Fruit fly (Drosophila melanogaster) whole organism, prepupa: ENCODE measurements around the gene puc.

Source experiments
- Blimp-1 ChIP-seq: fragments of 200-800 bp; sonication (Bioruptor generic); optimal IDR thresholded peaks from 3 replicates; lab custom pipeline; 2017; ENCODE audit warnings: missing biosample characterization, missing genetic modification characterization, mild to moderate bottlenecking, moderate library complexity, missing genetic modification reagents
- CG10631 ChIP-seq: fragments of 200-800 bp; sonication (Bioruptor generic); optimal IDR thresholded peaks from 2 replicates; lab custom pipeline; 2016; ENCODE audit warnings: missing biosample characterization, missing genetic modification characterization
- CG10669 ChIP-seq: fragments of 200-800 bp; sonication (Bioruptor generic); optimal IDR thresholded peaks from 3 replicates; lab custom pipeline; 2018; ENCODE audit warnings: missing biosample characterization, mild to moderate bottlenecking, missing genetic modification characterization, moderate library complexity
- CG11294 ChIP-seq: fragments of 200-800 bp; sonication (Bioruptor generic); IDR thresholded peaks from 2 replicates; pipeline ENCODE4 v1.3.6; 2022; ENCODE audit warnings: missing biosample characterization, missing genetic modification characterization
- CG11762 ChIP-seq: fragments of 200-800 bp; sonication (Bioruptor generic); optimal IDR thresholded peaks from 3 replicates; lab custom pipeline; 2016; ENCODE audit warnings: missing biosample characterization, missing genetic modification characterization; ENCODE audit not compliant: insufficient read depth
- CG11902 ChIP-seq: fragments of 200-800 bp; sonication (Bioruptor generic); optimal IDR thresholded peaks from 3 replicates; lab custom pipeline; 2016; ENCODE audit warnings: missing biosample characterization, missing genetic modification characterization
- CG15336 ChIP-seq: fragments of 200-800 bp; sonication (Bioruptor generic); IDR thresholded peaks from 2 replicates; pipeline ENCODE4 v1.3.6; 2022; ENCODE audit warnings: missing biosample characterization, missing genetic modification characterization
- CG1621 ChIP-seq: fragments of 200-800 bp; sonication (Bioruptor generic); optimal IDR thresholded peaks from 3 replicates; lab custom pipeline; 2018; ENCODE audit warnings: missing biosample characterization, mild to moderate bottlenecking, missing genetic modification characterization
- CG16779 ChIP-seq: fragments of 200-800 bp; sonication (Bioruptor generic); optimal IDR thresholded peaks from 3 replicates; lab custom pipeline; 2017; ENCODE audit warnings: missing biosample characterization, mild to moderate bottlenecking, missing genetic modification characterization
- CG3032 ChIP-seq: fragments of 200-800 bp; optimal IDR thresholded peaks from 2 replicates; lab custom pipeline; 2019; ENCODE audit warnings: missing biosample characterization, mild to moderate bottlenecking, missing genetic modification characterization, moderate library complexity
- CG32006 ChIP-seq: fragments of 200-800 bp; sonication (Bioruptor generic); optimal IDR thresholded peaks from 3 replicates; lab custom pipeline; 2017; ENCODE audit warnings: missing biosample characterization, mild to moderate bottlenecking, missing genetic modification characterization
- CG34406 ChIP-seq: fragments of 200-800 bp; sonication (Bioruptor generic); optimal IDR thresholded peaks from 3 replicates; lab custom pipeline; 2016; ENCODE audit warnings: missing biosample characterization, missing genetic modification characterization
- CG6276 ChIP-seq: fragments of 200-800 bp; sonication (Bioruptor generic); optimal IDR thresholded peaks from 2 replicates; lab custom pipeline; 2017; ENCODE audit warnings: missing biosample characterization, mild to moderate bottlenecking, missing genetic modification characterization
- CG6854 ChIP-seq: fragments of 200-800 bp; sonication (Bioruptor generic); optimal IDR thresholded peaks from 2 replicates; lab custom pipeline; 2017; ENCODE audit warnings: missing biosample characterization, mild to moderate bottlenecking, missing genetic modification characterization
- CG8119 ChIP-seq: fragments of 200-800 bp; sonication (Bioruptor generic); IDR thresholded peaks from 3 replicates; pipeline ENCODE4 v1.3.6; 2022; ENCODE audit warnings: missing biosample characterization, missing genetic modification characterization
- CG8319 ChIP-seq: fragments of 200-800 bp; sonication (Bioruptor generic); optimal IDR thresholded peaks from 3 replicates; lab custom pipeline; 2016; ENCODE audit warnings: missing biosample characterization, missing genetic modification characterization
- CG8632 ChIP-seq: fragments of 200-800 bp; sonication (Bioruptor generic); optimal IDR thresholded peaks from 3 replicates; lab custom pipeline; 2016; ENCODE audit warnings: missing biosample characterization, missing genetic modification characterization
- CG9139 ChIP-seq: fragments of 200-800 bp; sonication (Bioruptor generic); optimal IDR thresholded peaks from 3 replicates; lab custom pipeline; 2017; ENCODE audit warnings: missing biosample characterization, mild to moderate bottlenecking, missing genetic modification characterization
- Eip75B ChIP-seq: fragments of 200-800 bp; sonication (Bioruptor generic); optimal IDR thresholded peaks from 3 replicates; lab custom pipeline; 2016; ENCODE audit warnings: missing biosample characterization, missing genetic modification characterization
- Eip78C ChIP-seq: fragments of 200-800 bp; sonication (Bioruptor generic); peaks from one replicate; lab custom pipeline; 2016; ENCODE audit warnings: missing biosample characterization, missing genetic modification characterization
- Eip93F ChIP-seq: fragments of 200-800 bp; sonication (Bioruptor generic); optimal IDR thresholded peaks from 2 replicates; lab custom pipeline; 2016; ENCODE audit warnings: missing biosample characterization, mild to moderate bottlenecking, missing genetic modification characterization
- Ets21C ChIP-seq: fragments of 200-800 bp; sonication (Bioruptor generic); optimal IDR thresholded peaks from 3 replicates; lab custom pipeline; 2016; ENCODE audit warnings: missing biosample characterization, missing genetic modification characterization
- Ets96B ChIP-seq: fragments of 200-800 bp; optimal IDR thresholded peaks from 2 replicates; lab custom pipeline; 2019; ENCODE audit warnings: missing biosample characterization, mild to moderate bottlenecking, missing genetic modification characterization, moderate library complexity
- Gug ChIP-seq: fragments of 200-800 bp; sonication (Bioruptor generic); IDR thresholded peaks from 2 replicates; pipeline ENCODE4 v1.3.6; 2022; ENCODE audit warnings: missing biosample characterization, missing genetic modification characterization
- Hr38 ChIP-seq: sonication (Bioruptor generic); optimal IDR thresholded peaks from 2 replicates; lab custom pipeline; 2016; ENCODE audit warnings: missing biosample characterization, missing genetic modification characterization
- Hr39 ChIP-seq: fragments of 200-800 bp; sonication (Bioruptor generic); optimal IDR thresholded peaks from 2 replicates; lab custom pipeline; 2016; ENCODE audit warnings: missing biosample characterization, missing genetic modification characterization
- Lpt ChIP-seq: fragments of 200-800 bp; sonication (Bioruptor generic); optimal IDR thresholded peaks from 3 replicates; lab custom pipeline; 2016; ENCODE audit warnings: missing biosample characterization, missing genetic modification characterization
- Met ChIP-seq: fragments of 200-800 bp; sonication (Bioruptor generic); optimal IDR thresholded peaks from 3 replicates; lab custom pipeline; 2016; ENCODE audit warnings: missing biosample characterization, missing genetic modification characterization
- OdsH ChIP-seq: fragments of 200-800 bp; sonication (Bioruptor generic); optimal IDR thresholded peaks from 3 replicates; lab custom pipeline; 2016; ENCODE audit warnings: missing biosample characterization, missing genetic modification characterization
- Smox ChIP-seq: fragments of 200-800 bp; sonication (Bioruptor generic); optimal IDR thresholded peaks from 3 replicates; lab custom pipeline; 2016; ENCODE audit warnings: missing biosample characterization, missing genetic modification characterization
- Sox102F ChIP-seq: fragments of 200-800 bp; sonication (Bioruptor generic); optimal IDR thresholded peaks from 2 replicates; lab custom pipeline; 2016; ENCODE audit warnings: missing biosample characterization, mild to moderate bottlenecking, missing genetic modification characterization
- Sox14 ChIP-seq: fragments of 200-800 bp; sonication (Bioruptor generic); optimal IDR thresholded peaks from 3 replicates; lab custom pipeline; 2016; ENCODE audit warnings: missing biosample characterization, missing genetic modification characterization
- Sox15 ChIP-seq: fragments of 200-800 bp; sonication (Bioruptor generic); optimal IDR thresholded peaks from 3 replicates; lab custom pipeline; 2016; ENCODE audit warnings: missing biosample characterization, missing genetic modification characterization
- achi ChIP-seq: fragments of 200-800 bp; sonication (Bioruptor generic); optimal IDR thresholded peaks from 3 replicates; lab custom pipeline; 2016; ENCODE audit warnings: missing biosample characterization, missing genetic modification characterization
- cyc ChIP-seq: fragments of 200-800 bp; sonication (Bioruptor generic); optimal IDR thresholded peaks from 3 replicates; lab custom pipeline; 2016; ENCODE audit warnings: missing biosample characterization, missing genetic modification characterization
- dac ChIP-seq: fragments of 200-800 bp; sonication (Bioruptor generic); optimal IDR thresholded peaks from 2 replicates; lab custom pipeline; 2017; ENCODE audit warnings: missing biosample characterization, mild to moderate bottlenecking, missing genetic modification characterization
- dsx ChIP-seq: fragments of 200-800 bp; optimal IDR thresholded peaks from 3 replicates; lab custom pipeline; 2019; ENCODE audit warnings: missing biosample characterization, mild to moderate bottlenecking, missing genetic modification characterization, moderate library complexity; ENCODE audit not compliant: poor library complexity, severe bottlenecking
- esn ChIP-seq: fragments of 200-800 bp; sonication (Bioruptor generic); optimal IDR thresholded peaks from 2 replicates; lab custom pipeline; 2016; ENCODE audit warnings: missing biosample characterization, mild to moderate bottlenecking, missing genetic modification characterization, moderate library complexity
- fd59A ChIP-seq: fragments of 200-800 bp; sonication (Bioruptor generic); optimal IDR thresholded peaks from 2 replicates; lab custom pipeline; 2017; ENCODE audit warnings: missing biosample characterization, mild to moderate bottlenecking, missing genetic modification characterization, missing genetic modification reagents
- lz ChIP-seq: fragments of 200-800 bp; sonication (Bioruptor generic); optimal IDR thresholded peaks from 3 replicates; lab custom pipeline; 2016; ENCODE audit warnings: missing biosample characterization, missing genetic modification characterization
- pdm3 ChIP-seq: fragments of 200-800 bp; sonication (Bioruptor generic); optimal IDR thresholded peaks from 3 replicates; lab custom pipeline; 2016; ENCODE audit warnings: missing biosample characterization, missing genetic modification characterization
- salr ChIP-seq, 2 experiments: fragments of 200-800 bp; sonication (Bioruptor generic); optimal IDR thresholded peaks; 3 replicates each; lab custom pipeline; 2016 to 2018; ENCODE audit warnings: missing biosample characterization in 2 of 2, missing genetic modification characterization in 2 of 2, mild to moderate bottlenecking in 1 of 2
- spab ChIP-seq: fragments of 200-800 bp; sonication (Bioruptor generic); optimal IDR thresholded peaks from 2 replicates; lab custom pipeline; 2017; ENCODE audit warnings: missing biosample characterization, mild to moderate bottlenecking, missing genetic modification characterization, missing genetic modification reagents
- ss ChIP-seq, 2 experiments: fragments of 200-800 bp; sonication (Bioruptor generic); optimal IDR thresholded peaks; 2 replicates in 1 of 2; 3 replicates in 1 of 2; lab custom pipeline; 2017 to 2018; ENCODE audit warnings: mild to moderate bottlenecking in 2 of 2, missing biosample characterization in 2 of 2, missing genetic modification characterization in 2 of 2, moderate library complexity in 1 of 2
- svp ChIP-seq: fragments of 200-800 bp; sonication (Bioruptor generic); peaks from one replicate; lab custom pipeline; 2016; ENCODE audit warnings: missing biosample characterization, missing genetic modification characterization
- topi ChIP-seq: fragments of 200-800 bp; sonication (Bioruptor generic); optimal IDR thresholded peaks from 3 replicates; lab custom pipeline; 2016; ENCODE audit warnings: missing biosample characterization, missing genetic modification characterization

puc gene

DNA sequence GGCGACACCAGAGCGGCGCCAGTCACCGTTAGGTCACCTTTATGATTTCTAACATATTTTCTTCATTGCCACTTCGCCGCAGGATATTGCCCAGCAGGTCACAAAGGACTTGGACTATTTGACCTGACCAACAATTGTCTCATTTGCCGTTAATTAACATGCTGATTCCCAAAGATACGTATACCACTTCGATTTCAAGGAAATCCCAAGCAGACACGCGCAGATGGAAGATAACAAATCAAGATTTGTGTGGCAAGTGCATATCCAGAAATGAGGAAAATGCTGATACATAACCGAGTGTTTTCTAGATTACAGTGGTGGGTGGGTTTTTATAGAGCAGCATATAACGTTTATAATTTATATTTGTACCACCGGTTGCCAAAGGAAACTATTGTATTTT is 46.0 kb downstream of the puc start:
- TF ChIP-seq Eip75B (GFP tag; lab: Kevin White, UChicago): no peak
- peak; percentile 12 for TF ChIP-seq Eip78C
- TF ChIP-seq dac: no peak

dm6 chr3R:8152578-8153191 is 47.6 kb downstream of the puc start:
- TF ChIP-seq Ets96B (no peak), esn (GFP tag; lab: Kevin White, UChicago) (no peak), CG8632 (GFP tag; lab: Kevin White, UChicago) (no peak), CG11294 (no peak)

- TF ChIP-seq achi (GFP tag; lab: Kevin White, UChicago): peak; percentile 71
- peak; percentile 20 to 45 for TF ChIP-seq salr (GFP tag; optimal IDR thresholded peaks at IDR 0.05; lab: Kevin White, UChicago)
- peak; percentile 75 for TF ChIP-seq CG10631 (GFP tag; lab: Kevin White, UChicago)
- TF ChIP-seq dac: no peak
- TF ChIP-seq CG8319: peak; percentile 8
- peak; percentile 52 for TF ChIP-seq Sox102F (GFP tag; lab: Kevin White, UChicago)
- TF ChIP-seq CG9139 (GFP tag; lab: Kevin White, UChicago): peak; percentile 39
- TF ChIP-seq Lpt (GFP tag; lab: Kevin White, UChicago): peak; percentile 16
- peak; percentile 54 to 67 for TF ChIP-seq ss (GFP tag; optimal IDR thresholded peaks at IDR 0.05; lab: Kevin White, UChicago)
- no peak for TF ChIP-seq Sox15
- peak; percentile 44 for TF ChIP-seq CG6276 (GFP tag; lab: Kevin White, UChicago)
- TF ChIP-seq OdsH (GFP tag; lab: Kevin White, UChicago): peak; percentile 56
- peak; percentile 43 for TF ChIP-seq cyc (GFP tag; lab: Kevin White, UChicago)
- peak; percentile 49 for TF ChIP-seq CG34406 (GFP tag; lab: Kevin White, UChicago)
- peak; percentile 64 for TF ChIP-seq CG8119
- peak; percentile 1 for TF ChIP-seq CG11902 (GFP tag; lab: Kevin White, UChicago)
- TF ChIP-seq Hr38 (GFP tag; lab: Kevin White, UChicago): no peak
- peak; percentile 61 for TF ChIP-seq spab (GFP tag; lab: Kevin White, UChicago)
- peak; percentile 14 for TF ChIP-seq CG16779
- TF ChIP-seq Hr39 (GFP tag; lab: Kevin White, UChicago): peak; percentile 36
- TF ChIP-seq CG32006 (GFP tag; lab: Kevin White, UChicago): peak; percentile 69
- peak; percentile 46 for TF ChIP-seq Blimp-1
- no peak for TF ChIP-seq CG11762 (GFP tag; lab: Kevin White, UChicago)
- peak; percentile 78 for TF ChIP-seq esn (GFP tag; lab: Kevin White, UChicago)
- TF ChIP-seq pdm3: peak; percentile 20
- TF ChIP-seq CG11294: peak; percentile 50; the same call in 1 of the 2 replicates
- TF ChIP-seq Smox: peak; percentile 64
- TF ChIP-seq Sox14: peak; percentile 39
- peak; percentile 62 for TF ChIP-seq Eip93F (GFP tag; lab: Kevin White, UChicago)
- TF ChIP-seq CG1621 (tag; lab: Kevin White, UChicago): peak; percentile 0
- TF ChIP-seq CG10669 (GFP tag; lab: Kevin White, UChicago): peak; percentile 73
- peak; percentile 69 for TF ChIP-seq CG15336 (GFP tag; lab: Robert Waterston, UW)
- TF ChIP-seq topi (GFP tag; lab: Kevin White, UChicago): peak; percentile 53
- TF ChIP-seq Ets21C: no peak
- TF ChIP-seq dsx (GFP tag; lab: Kevin White, UChicago): peak; percentile 88
- peak; percentile 26; the same call in 1 of the 2 replicates for TF ChIP-seq Gug (GFP tag; lab: Robert Waterston, UW)
- peak; percentile 41 for TF ChIP-seq lz (GFP tag; lab: Kevin White, UChicago)
- TF ChIP-seq svp (GFP tag; lab: Kevin White, UChicago): peak; percentile 77
- peak; percentile 38 for TF ChIP-seq fd59A
- peak; percentile 61 for TF ChIP-seq Met (GFP tag; lab: Kevin White, UChicago)
- TF ChIP-seq CG8632 (GFP tag; lab: Kevin White, UChicago): peak; percentile 54
- TF ChIP-seq CG3032: peak; percentile 78
- no peak for TF ChIP-seq CG6854
Observed at dm6 chr3R:8153958-8154606, 49.0 kb downstream of the puc start.
